Worm (Caenorhabditis elegans) whole organism, L1 larva: ENCODE data around the gene R04E5.9.

Experiments used
- C04F5.9 ChIP-seq: sonication (generic microtip); optimal IDR thresholded peaks from 2 replicates; lab custom pipeline; 2016; ENCODE audit warnings: missing genetic modification characterization, missing compliant biosample characterization
- C16A3.4 ChIP-seq: fragments of 150-350 bp; optimal IDR thresholded peaks from 2 replicates; lab custom pipeline; 2014; ENCODE audit warnings: missing biosample characterization, missing genetic modification characterization
- C34B4.2 ChIP-seq: sonication (generic microtip); optimal IDR thresholded peaks from 2 replicates; lab custom pipeline; 2017; ENCODE audit warnings: mild to moderate bottlenecking, missing genetic modification characterization, missing compliant biosample characterization
- Y116A8C.19 ChIP-seq: sonication (generic microtip); optimal IDR thresholded peaks from 2 replicates; lab custom pipeline; 2016; ENCODE audit warnings: missing compliant biosample characterization, missing genetic modification characterization, borderline replicate concordance
- aha-1 ChIP-seq: fragments of 150-350 bp; optimal IDR thresholded peaks from 2 replicates; lab custom pipeline; 2014; ENCODE audit warnings: missing biosample characterization, missing genetic modification characterization
- alr-1 ChIP-seq: fragments of 200-800 bp; sonication (Bioruptor generic); optimal IDR thresholded peaks from 2 replicates; lab custom pipeline; 2018; ENCODE audit warnings: borderline replicate concordance, mild to moderate bottlenecking, missing genetic modification characterization, missing compliant biosample characterization
- ama-1 ChIP-seq: fragments of 150-350 bp; optimal IDR thresholded peaks from 2 replicates; lab custom pipeline; 2014
- ceh-63 ChIP-seq: fragments of 200-800 bp; sonication (Bioruptor generic); optimal IDR thresholded peaks from 2 replicates; lab custom pipeline; 2018; ENCODE audit warnings: mild to moderate bottlenecking, missing genetic modification characterization, missing compliant biosample characterization
- ceh-82 ChIP-seq, 3 experiments: fragments of 150-350 bp in 1 of 3; sonication (generic microtip) in 2 of 3; optimal IDR thresholded peaks; 2 replicates each; lab custom pipeline; 2014 to 2017; ENCODE audit warnings: missing biosample characterization in 3 of 3, missing genetic modification characterization in 3 of 3
- ceh-90 ChIP-seq: sonication (generic microtip); optimal IDR thresholded peaks from 2 replicates; lab custom pipeline; 2016; ENCODE audit warnings: missing genetic modification characterization, missing compliant biosample characterization
- ces-1 ChIP-seq: fragments of 150-350 bp; optimal IDR thresholded peaks from 2 replicates; lab custom pipeline; 2014; ENCODE audit warnings: missing biosample characterization, missing genetic modification reagents, missing genetic modification characterization
- dpl-1 ChIP-seq, 3 experiments: fragments of 150-350 bp in 2 of 3; sonication (generic microtip) in 1 of 3; optimal IDR thresholded peaks; 2 replicates each; lab custom pipeline; 2014 to 2017; ENCODE audit warnings: missing biosample characterization in 3 of 3, missing genetic modification characterization in 3 of 3, missing genetic modification reagents in 3 of 3
- efl-1 ChIP-seq, 4 experiments: fragments of 150-350 bp; optimal IDR thresholded peaks in 3 of 4; peaks in 1 of 4; 1 replicate in 1 of 4; 2 replicates in 3 of 4; lab custom pipeline; 2014; ENCODE audit warnings: missing biosample characterization in 2 of 4, missing genetic modification characterization in 2 of 4, missing genetic modification reagents in 2 of 4
- elt-3 ChIP-seq, 6 experiments: fragments of 150-350 bp in 1 of 6; sonication (generic microtip); optimal IDR thresholded peaks; 2 replicates each; lab custom pipeline; 2017 to 2018; ENCODE audit warnings: missing biosample characterization in 6 of 6, missing genetic modification characterization in 6 of 6, inconsistent platforms in 1 of 6
- ets-5 ChIP-seq: fragments of 200-800 bp; sonication (Bioruptor generic); IDR thresholded peaks from 2 replicates; pipeline ENCODE4 v1.3.6; 2022; ENCODE audit warnings: missing genetic modification characterization, missing compliant biosample characterization
- fkh-10 ChIP-seq: sonication (generic microtip); optimal IDR thresholded peaks from 2 replicates; lab custom pipeline; 2017; ENCODE audit warnings: missing biosample characterization, missing genetic modification reagents, missing genetic modification characterization
- hlh-4 ChIP-seq: sonication (generic microtip); optimal IDR thresholded peaks from 2 replicates; lab custom pipeline; 2016; ENCODE audit warnings: mild to moderate bottlenecking, missing genetic modification characterization, missing compliant biosample characterization
- hpl-2 ChIP-seq: fragments of 150-350 bp; optimal IDR thresholded peaks from 2 replicates; lab custom pipeline; 2014; ENCODE audit warnings: missing biosample characterization, missing genetic modification reagents, missing genetic modification characterization
- isw-1 ChIP-seq: fragments of 200-800 bp; sonication (Bioruptor generic); IDR thresholded peaks from 2 replicates; pipeline ENCODE4 v1.3.6; 2022; ENCODE audit warnings: missing genetic modification characterization, missing compliant biosample characterization
- lin-14 ChIP-seq: fragments of 200-800 bp; sonication (Bioruptor generic); optimal IDR thresholded peaks from 2 replicates; lab custom pipeline; 2018; ENCODE audit warnings: mild to moderate bottlenecking, missing genetic modification characterization, moderate library complexity, missing compliant biosample characterization
- lin-15B ChIP-seq: fragments of 150-350 bp; sonication (generic microtip); optimal IDR thresholded peaks from 3 replicates; lab custom pipeline; 2014; ENCODE audit warnings: missing biosample characterization, missing genetic modification characterization
- lin-35 ChIP-seq, 2 experiments: fragments of 150-350 bp; optimal IDR thresholded peaks; 2 replicates each; lab custom pipeline; 2014; ENCODE audit warnings: missing biosample characterization in 2 of 2, missing genetic modification characterization in 2 of 2, missing genetic modification reagents in 2 of 2
- lin-39 ChIP-seq: fragments of 150-350 bp; optimal IDR thresholded peaks from 2 replicates; lab custom pipeline; 2014; ENCODE audit warnings: missing biosample characterization, missing genetic modification reagents, missing genetic modification characterization
- lsy-2 ChIP-seq, 2 experiments: fragments of 150-350 bp; optimal IDR thresholded peaks; 2 replicates each; lab custom pipeline; 2014; ENCODE audit warnings: missing biosample characterization in 2 of 2, missing genetic modification characterization in 2 of 2
- mab-9 ChIP-seq: fragments of 200-800 bp; sonication (Bioruptor generic); IDR thresholded peaks from 2 replicates; pipeline ENCODE4 v1.3.6; 2022; ENCODE audit warnings: missing genetic modification reagents, missing genetic modification characterization, missing compliant biosample characterization
- mdl-1 ChIP-seq, 2 experiments: fragments of 150-350 bp; optimal IDR thresholded peaks; 2 replicates each; lab custom pipeline; 2014 to 2017; ENCODE audit warnings: missing biosample characterization in 2 of 2, missing genetic modification characterization in 2 of 2, inconsistent platforms in 1 of 2
- nhr-11 ChIP-seq: fragments of 150-350 bp; optimal IDR thresholded peaks from 2 replicates; lab custom pipeline; 2014; ENCODE audit warnings: missing biosample characterization, missing genetic modification characterization
- nhr-12 ChIP-seq: sonication (generic microtip); optimal IDR thresholded peaks from 2 replicates; lab custom pipeline; 2017; ENCODE audit warnings: missing biosample characterization, missing genetic modification characterization
- nhr-19 ChIP-seq: fragments of 200-800 bp; sonication (Bioruptor generic); conservative IDR thresholded peaks from 2 replicates; pipeline ENCODE4 v1.3.6; 2022; ENCODE audit warnings: missing genetic modification characterization, missing compliant biosample characterization
- nhr-20 ChIP-seq: sonication (generic microtip); optimal IDR thresholded peaks from 2 replicates; lab custom pipeline; 2016; ENCODE audit warnings: mild to moderate bottlenecking, missing genetic modification characterization, missing compliant biosample characterization
- nhr-28 ChIP-seq: fragments of 150-350 bp; optimal IDR thresholded peaks from 2 replicates; lab custom pipeline; 2014; ENCODE audit warnings: missing biosample characterization, missing genetic modification characterization
- nhr-71 ChIP-seq: sonication (generic microtip); optimal IDR thresholded peaks from 2 replicates; lab custom pipeline; 2016; ENCODE audit warnings: mild to moderate bottlenecking, missing genetic modification characterization, moderate library complexity, missing compliant biosample characterization
- nhr-77 ChIP-seq: fragments of 150-350 bp; optimal IDR thresholded peaks from 2 replicates; lab custom pipeline; 2014; ENCODE audit warnings: missing biosample characterization, missing genetic modification characterization
- nhr-84 ChIP-seq: sonication (generic microtip); optimal IDR thresholded peaks from 2 replicates; lab custom pipeline; 2017; ENCODE audit warnings: missing biosample characterization, missing genetic modification characterization
- pag-3 ChIP-seq: sonication (generic microtip); optimal IDR thresholded peaks from 2 replicates; lab custom pipeline; 2017; ENCODE audit warnings: missing genetic modification characterization, mild to moderate bottlenecking, missing compliant biosample characterization, antibody characterized with exemption, borderline replicate concordance; ENCODE audit not compliant: insufficient read depth
- pax-3 ChIP-seq: fragments of 200-800 bp; sonication (Bioruptor generic); optimal IDR thresholded peaks from 2 replicates; lab custom pipeline; 2018; ENCODE audit warnings: mild to moderate bottlenecking, missing genetic modification characterization, moderate library complexity, missing compliant biosample characterization
- pqm-1 ChIP-seq: sonication (generic microtip); optimal IDR thresholded peaks from 3 replicates; lab custom pipeline; 2017; ENCODE audit warnings: missing biosample characterization, missing genetic modification characterization
- rnt-1 ChIP-seq: sonication (generic microtip); optimal IDR thresholded peaks from 2 replicates; lab custom pipeline; 2016; ENCODE audit warnings: mild to moderate bottlenecking, missing genetic modification characterization, moderate library complexity, missing compliant biosample characterization
- snu-23 ChIP-seq: sonication (generic microtip); optimal IDR thresholded peaks from 2 replicates; lab custom pipeline; 2016; ENCODE audit warnings: missing genetic modification characterization, missing compliant biosample characterization
- tlp-1 ChIP-seq: fragments of 150-350 bp; optimal IDR thresholded peaks from 2 replicates; lab custom pipeline; 2014; ENCODE audit warnings: missing biosample characterization, missing genetic modification characterization
- unc-130 ChIP-seq: fragments of 150-350 bp; optimal IDR thresholded peaks from 2 replicates; lab custom pipeline; 2017; ENCODE audit warnings: missing biosample characterization, missing genetic modification characterization, inconsistent platforms
- unc-30 ChIP-seq: sonication (generic microtip); optimal IDR thresholded peaks from 2 replicates; lab custom pipeline; 2017; ENCODE audit warnings: missing biosample characterization, missing genetic modification characterization
- vab-15 ChIP-seq: sonication (generic microtip); optimal IDR thresholded peaks from 2 replicates; lab custom pipeline; 2017; ENCODE audit warnings: missing genotype, mild to moderate bottlenecking, missing genetic modification characterization, missing compliant biosample characterization
- xbp-1 ChIP-seq: sonication (generic microtip); optimal IDR thresholded peaks from 2 replicates; lab custom pipeline; 2016; ENCODE audit warnings: missing genetic modification characterization, missing compliant biosample characterization
- zag-1 ChIP-seq: fragments of 150-350 bp; optimal IDR thresholded peaks from 2 replicates; lab custom pipeline; 2014; ENCODE audit warnings: missing biosample characterization, missing genetic modification characterization
- ztf-11 ChIP-seq, 2 experiments: sonication (generic microtip); optimal IDR thresholded peaks; 2 replicates each; lab custom pipeline; 2016 to 2017; ENCODE audit warnings: missing genetic modification characterization in 2 of 2, missing biosample characterization in 1 of 2, missing compliant biosample characterization in 1 of 2

The R04E5.9 gene

DNA sequence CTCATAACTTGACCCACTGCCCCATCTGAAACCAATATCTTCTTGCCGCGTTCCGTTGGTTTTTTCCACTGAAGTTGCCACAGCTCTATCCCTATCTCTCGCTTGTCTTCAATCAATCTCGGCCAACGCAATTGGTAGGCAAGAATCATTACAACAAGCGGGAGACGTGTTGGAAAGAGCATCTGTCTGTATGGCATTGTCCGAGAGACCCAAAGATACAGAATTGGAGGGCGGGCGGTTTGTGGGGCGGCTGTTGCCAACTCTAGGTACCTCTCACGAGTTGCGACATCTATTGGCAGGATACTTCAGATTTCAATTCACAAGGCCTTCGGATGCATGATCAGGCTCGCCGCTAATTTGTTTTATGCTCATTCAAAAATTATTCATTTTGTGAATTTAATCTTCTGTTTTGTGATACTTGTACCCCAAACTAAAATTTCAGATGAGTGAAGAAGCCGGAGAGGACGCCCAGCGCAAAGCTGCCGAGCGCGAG is 21.9 kb downstream of the R04E5.9 start, which contains the start of gene unc-27 (continued):
- TF ChIP-seq nhr-28 (tag; lab: Kevin White, UChicago) (no peak), mab-9 (GFP tag; lab: Robert Waterston, UW) (no peak), C34B4.2 (tag; lab: Kevin White, UChicago) (no peak), nhr-11 (no peak), nhr-84 (tag; lab: Kevin White, UChicago) (no peak), zag-1 (tag; lab: Kevin White, UChicago) (no peak), vab-15 (tag; lab: Kevin White, UChicago) (no peak), fkh-10 (GFP tag; lab: Kevin White, UChicago) (no peak), Y116A8C.19 (tag; lab: Kevin White, UChicago) (no peak), ets-5 (GFP tag; lab: Robert Waterston, UW) (no peak), efl-1 (optimal IDR thresholded peaks at IDR 0.05; lab: Kevin White, UChicago) (no peak), efl-1 (GFP tag; optimal IDR thresholded peaks at IDR 0.05 in 1 of 2; lab: Kevin White, UChicago) (no peak), nhr-77 (no peak), hpl-2 (no peak), unc-30 (tag; lab: Kevin White, UChicago) (no peak), ceh-90 (no peak), lin-15B (no peak), nhr-20 (tag; lab: Kevin White, UChicago) (peak; percentile 20), lin-35 (GFP tag; optimal IDR thresholded peaks at IDR 0.05; lab: Kevin White, UChicago) (no peak), lin-14 (GFP tag; lab: Kevin White, UChicago) (peak; percentile 76), ama-1 (lab: Kevin White, UChicago) (no peak), ceh-63 (GFP tag; lab: Kevin White, UChicago) (no peak), alr-1 (tag; lab: Kevin White, UChicago) (no peak), C04F5.9 (tag; lab: Kevin White, UChicago) (no peak), pax-3 (tag; lab: Kevin White, UChicago) (no peak), tlp-1 (tag; lab: Kevin White, UChicago) (no peak), dpl-1 (GFP tag; optimal IDR thresholded peaks at IDR 0.05; lab: Kevin White, UChicago) (no peak)
- TF ChIP-seq, all 84 proteins: peak for 12

DNA sequence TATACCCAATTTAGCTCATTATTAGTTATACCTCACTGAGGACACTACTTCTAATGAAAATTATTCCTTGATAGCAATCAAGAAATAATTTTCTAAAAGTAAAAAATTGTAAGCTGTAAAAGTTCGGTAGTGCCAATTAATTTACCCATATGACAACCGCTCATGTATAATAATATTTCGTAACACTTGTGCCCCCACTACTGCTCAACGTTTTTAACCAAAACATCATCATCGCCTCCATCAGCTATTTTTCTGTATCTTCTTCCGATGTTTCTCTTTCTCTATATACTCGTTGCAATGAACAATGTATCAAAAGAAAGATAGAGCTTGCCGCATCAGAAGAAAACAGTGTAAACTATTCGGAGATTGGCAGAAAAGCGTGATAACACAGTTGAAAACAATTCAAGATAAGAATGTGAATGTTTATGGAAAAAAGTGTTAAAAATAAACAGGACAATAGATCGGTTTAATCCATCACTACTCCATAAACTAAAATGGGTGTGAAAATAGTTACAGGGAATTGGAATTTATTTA is 23.2 kb downstream of the R04E5.9 start:
- TF ChIP-seq nhr-71 (tag; lab: Kevin White, UChicago): peak; percentile 20
- TF ChIP-seq pag-3 (tag; lab: Kevin White, UChicago): peak; percentile 81
- TF ChIP-seq ceh-82 (tag; optimal IDR thresholded peaks at IDR 0.05; lab: Kevin White, UChicago): peak in 1 of 3 experiments; percentile 9
- TF ChIP-seq elt-3 (tag; optimal IDR thresholded peaks at IDR 0.05; lab: Kevin White, UChicago): no peak
- TF ChIP-seq Y116A8C.19 (tag; lab: Kevin White, UChicago): no peak
- peak; percentile 45 for TF ChIP-seq lin-14 (GFP tag; lab: Kevin White, UChicago)
- peak; percentile 7 for TF ChIP-seq lin-39
- peak; percentile 44 for TF ChIP-seq rnt-1

DNA sequence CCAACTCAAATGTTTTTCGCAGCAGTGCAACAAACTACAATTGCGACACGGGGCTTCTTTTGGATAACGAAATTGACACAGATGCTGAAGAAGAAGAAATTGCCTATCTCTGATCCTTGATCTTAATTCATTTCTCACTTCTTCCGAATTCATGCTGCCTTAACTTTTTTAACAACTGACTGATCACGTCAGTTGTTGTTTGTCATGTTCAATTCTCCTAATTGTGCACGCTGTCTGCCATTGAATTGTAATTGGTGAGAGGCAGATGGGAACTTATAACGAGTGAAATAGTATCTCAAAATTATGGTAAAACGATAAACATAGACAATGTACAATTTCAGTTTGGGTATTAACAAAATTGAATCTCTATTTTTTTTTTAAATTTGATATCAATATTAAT is 24.3 kb downstream of the R04E5.9 start:
- TF ChIP-seq nhr-71 (tag; lab: Kevin White, UChicago) (peak; percentile 75), lsy-2 (tag; optimal IDR thresholded peaks at IDR 0.05; lab: Kevin White, UChicago) (peak in 1 of 2 experiments; percentile 17), fkh-10 (GFP tag; lab: Kevin White, UChicago) (no peak), isw-1 (GFP tag; lab: Robert Waterston, UW) (no peak), lin-14 (GFP tag; lab: Kevin White, UChicago) (peak; percentile 68), lin-39 (peak; percentile 18), rnt-1 (peak; percentile 80), mdl-1 (tag; optimal IDR thresholded peaks at IDR 0.05; lab: Kevin White, UChicago) (peak in 1 of 2 experiments; percentile 8), hlh-4 (tag; lab: Kevin White, UChicago) (no peak), unc-130 (tag; lab: Kevin White, UChicago) (peak; percentile 28), nhr-19 (peak; percentile 62), hpl-2 (no peak), tlp-1 (tag; lab: Kevin White, UChicago) (no peak), pax-3 (tag; lab: Kevin White, UChicago) (no peak), pag-3 (tag; lab: Kevin White, UChicago) (peak; percentile 92), ceh-63 (GFP tag; lab: Kevin White, UChicago) (no peak), ztf-11 (tag; optimal IDR thresholded peaks at IDR 0.05; lab: Kevin White, UChicago) (no peak), xbp-1 (no peak), snu-23 (GFP tag; lab: Kevin White, UChicago) (peak; percentile 19), Y116A8C.19 (tag; lab: Kevin White, UChicago) (no peak), aha-1 (tag; lab: Kevin White, UChicago) (no peak), pqm-1 (tag; lab: Kevin White, UChicago) (no peak), nhr-12 (tag; lab: Kevin White, UChicago) (no peak), ces-1 (no peak), C16A3.4 (tag; lab: Kevin White, UChicago) (no peak), nhr-20 (tag; lab: Kevin White, UChicago) (peak; percentile 11)
